Fruit fly (Drosophila melanogaster): ENCODE measurements around the gene CG13308.

CG13308 gene

DNA sequence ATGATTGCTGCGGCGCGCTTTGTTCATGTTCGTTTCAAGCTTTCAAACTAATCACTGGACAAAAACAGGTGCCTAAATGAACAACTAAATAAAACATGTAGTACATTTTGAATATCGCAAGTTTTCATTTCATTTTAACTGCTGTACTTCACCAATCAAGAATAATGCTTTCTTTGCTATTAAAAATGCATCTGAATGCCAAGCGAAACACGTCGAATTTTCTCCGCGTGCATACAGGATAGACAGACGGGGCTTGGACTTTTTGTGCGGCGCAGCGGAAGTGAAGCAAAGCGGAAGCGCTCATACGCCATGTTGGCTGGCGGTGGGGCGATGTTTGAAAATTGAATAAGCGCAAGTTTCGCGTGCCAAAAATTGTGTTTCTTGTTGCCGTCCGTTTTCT lies 45.0 kb downstream of the CG13308 start (continued):
- TF ChIP-seq Nf-YC (tag; optimal IDR thresholded peaks at IDR 0.05) (no peak), vfl (GFP tag; optimal IDR thresholded peaks at IDR 0.05) (no peak), mld (GFP tag; IDR thresholded peaks at IDR 0.05; ENCODE audit: partially characterized antibody) (no peak), Ets97D (GFP tag; optimal IDR thresholded peaks at IDR 0.05) (peak; percentile 24), CG18599 (GFP tag; optimal IDR thresholded peaks at IDR 0.05) (no peak), Dek (tag; optimal IDR thresholded peaks at IDR 0.05) (no peak), fd96Cb (tag; optimal IDR thresholded peaks at IDR 0.05) (no peak), CG4328 (GFP tag; optimal IDR thresholded peaks at IDR 0.05) (no peak), chm (GFP tag; IDR thresholded peaks at IDR 0.05) (no peak), Doc2 (GFP tag; IDR thresholded peaks at IDR 0.05) (no peak), aop (GFP tag; IDR thresholded peaks at IDR 0.05) (no peak), shn (GFP tag; optimal IDR thresholded peaks at IDR 0.05) (no peak), sens (GFP tag) (no peak), crp (GFP tag; optimal IDR thresholded peaks at IDR 0.05) (no peak), Antp (GFP tag; optimal IDR thresholded peaks at IDR 0.05) (peak; percentile 6), Dp (GFP tag; optimal IDR thresholded peaks at IDR 0.05) (no peak), Sox100B (GFP tag; optimal IDR thresholded peaks at IDR 0.05) (no peak), D (optimal IDR thresholded peaks at IDR 0.05) (no peak), D (GFP tag; optimal IDR thresholded peaks at IDR 0.05) (no peak), HLHmδ (GFP tag; optimal IDR thresholded peaks at IDR 0.05) (no peak), amos (GFP tag; IDR thresholded peaks at IDR 0.05; ENCODE audit: partially characterized antibody) (no peak), lbe (GFP tag; optimal IDR thresholded peaks at IDR 0.05) (no peak), gfzf (GFP tag; optimal IDR thresholded peaks at IDR 0.05) (no peak), CG15696 (tag; optimal IDR thresholded peaks at IDR 0.05) (no peak), insv (GFP tag; optimal IDR thresholded peaks at IDR 0.05) (no peak), CG16815 (GFP tag; optimal IDR thresholded peaks at IDR 0.05) (no peak), HLH3B (GFP tag; IDR thresholded peaks at IDR 0.05) (no peak), CG12942 (GFP tag; optimal IDR thresholded peaks at IDR 0.05) (no peak), D19B (GFP tag; optimal IDR thresholded peaks at IDR 0.05) (no peak), gcm2 (GFP tag; optimal IDR thresholded peaks at IDR 0.05) (no peak), CG9727 (GFP tag; optimal IDR thresholded peaks at IDR 0.05) (no peak), CG1832 (GFP tag; optimal IDR thresholded peaks at IDR 0.05) (no peak), ATbp (GFP tag; optimal IDR thresholded peaks at IDR 0.05) (no peak), sens-2 (GFP tag; IDR thresholded peaks at IDR 0.05) (no peak), Ada2b (GFP tag; IDR thresholded peaks at IDR 0.05) (no peak; the same call in 1 of the 2 replicates), croc (GFP tag; conservative IDR thresholded peaks at IDR 0.05) (no peak), pita (GFP tag; optimal IDR thresholded peaks at IDR 0.05) (no peak), CG1603 (tag; optimal IDR thresholded peaks at IDR 0.05) (peak; percentile 36), ranshi (GFP tag; IDR thresholded peaks at IDR 0.05) (peak; percentile 25; the same call in 1 of the 2 replicates), chinmo (GFP tag; IDR thresholded peaks at IDR 0.05; ENCODE audit: partially characterized antibody) (no peak), ara (GFP tag; IDR thresholded peaks at IDR 0.05) (no peak), CG11398 (GFP tag; optimal IDR thresholded peaks at IDR 0.05) (no peak), Meics (GFP tag; optimal IDR thresholded peaks at IDR 0.05) (peak; percentile 27), bsh (GFP tag; optimal IDR thresholded peaks at IDR 0.05) (no peak), rib (GFP tag; IDR thresholded peaks at IDR 0.05) (no peak), CG9797 (GFP tag; optimal IDR thresholded peaks at IDR 0.05) (no peak), Dad (GFP tag; optimal IDR thresholded peaks at IDR 0.05) (no peak), exex (tag; optimal IDR thresholded peaks at IDR 0.05) (no peak), nom (GFP tag; optimal IDR thresholded peaks at IDR 0.05) (no peak), so (GFP tag; IDR thresholded peaks at IDR 0.05) (no peak), Dref (GFP tag; IDR thresholded peaks at IDR 0.05) (no peak), Hmx (GFP tag; optimal IDR thresholded peaks at IDR 0.05) (no peak)
